Worm (Caenorhabditis elegans): ENCODE results near the gene cut-1.

Gene cut-1

DNA sequence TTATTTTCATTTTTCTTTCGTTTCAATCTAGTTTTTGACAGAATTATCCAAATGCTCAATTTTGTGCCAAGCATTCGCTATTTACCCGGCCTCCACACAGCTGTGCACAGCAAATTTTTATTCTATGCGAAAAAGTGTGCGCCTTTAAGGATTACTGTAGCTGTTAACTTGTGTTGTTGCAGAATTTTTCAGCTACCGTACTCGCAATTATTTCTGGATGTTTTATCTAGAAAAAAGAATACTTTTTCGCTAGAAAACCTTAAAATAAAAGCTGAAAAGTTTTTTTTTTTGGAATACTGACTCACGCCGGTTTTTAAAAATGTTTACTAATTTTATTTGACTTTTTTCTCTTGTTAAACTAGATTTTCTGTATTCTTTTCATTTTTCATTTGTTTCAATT lies 27.4 kb upstream of the cut-1 start:
- TF ChIP-seq T22C8.4 (GFP tag; IDR thresholded peaks at IDR 0.05) (no peak), flt-1 (GFP tag; IDR thresholded peaks at IDR 0.05) (no peak), med-1 (GFP tag; optimal IDR thresholded peaks at IDR 0.05; ENCODE audit: insufficient read depth) (no peak), tab-1 (GFP tag; IDR thresholded peaks at IDR 0.05) (no peak), cog-1 (tag; optimal IDR thresholded peaks at IDR 0.05) (no peak), klf-2 (GFP tag; conservative IDR thresholded peaks at IDR 0.05) (no peak), ref-1 (GFP tag; conservative IDR thresholded peaks at IDR 0.05) (no peak)

DNA sequence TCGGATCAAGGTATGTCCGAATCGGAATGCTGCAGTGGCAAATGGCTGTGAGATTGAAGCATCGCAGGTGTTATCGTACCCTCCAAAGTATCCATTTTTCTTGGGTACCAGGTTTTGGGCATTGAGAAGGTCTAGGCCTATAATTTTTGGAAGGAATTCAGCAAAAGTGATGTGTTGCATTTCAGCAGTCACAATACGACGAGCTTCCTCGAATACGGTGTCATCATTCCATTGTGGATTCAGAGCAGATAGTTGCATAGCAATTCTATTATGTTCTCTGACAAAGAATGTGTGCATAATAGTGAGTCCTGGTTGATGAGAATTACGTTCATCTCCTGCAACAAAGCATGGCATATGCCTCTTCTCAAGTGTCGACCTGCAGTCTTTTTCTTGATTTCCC lies 26.0 kb upstream of the cut-1 start:
- TF ChIP-seq tab-1 (GFP tag; IDR thresholded peaks at IDR 0.05) (no peak), T22C8.4 (GFP tag; IDR thresholded peaks at IDR 0.05) (no peak), klf-2 (GFP tag; conservative IDR thresholded peaks at IDR 0.05) (no peak), med-1 (GFP tag; optimal IDR thresholded peaks at IDR 0.05; ENCODE audit: insufficient read depth) (no peak), ztf-23 (GFP tag; IDR thresholded peaks at IDR 0.05) (no peak), ref-1 (GFP tag; conservative IDR thresholded peaks at IDR 0.05) (no peak), cog-1 (tag; optimal IDR thresholded peaks at IDR 0.05) (no peak), ztf-29 (GFP tag; IDR thresholded peaks at IDR 0.05) (no peak)

DNA sequence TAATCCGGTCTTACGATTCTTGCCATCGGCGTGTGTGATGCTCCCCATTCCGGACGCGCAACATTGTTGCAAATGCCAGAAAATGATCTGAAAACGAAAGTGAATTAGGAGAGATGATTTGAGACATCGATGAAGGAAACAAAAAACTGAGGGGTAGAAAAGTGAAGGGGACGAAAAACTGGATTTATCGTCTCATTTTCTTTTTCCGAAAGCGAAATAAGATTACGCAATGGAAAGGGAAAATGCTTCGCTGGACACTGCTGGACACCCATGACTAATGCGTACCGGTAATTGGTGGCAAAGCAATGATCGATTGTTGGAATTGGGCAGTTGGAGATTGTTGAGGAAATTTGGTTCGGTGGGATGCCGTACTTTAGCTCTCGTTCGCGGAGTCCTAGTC lies 22.4 kb upstream of the cut-1 start:
- TF ChIP-seq cog-1 (tag; optimal IDR thresholded peaks at IDR 0.05) (no peak), ztf-23 (GFP tag; IDR thresholded peaks at IDR 0.05) (no peak), ref-1 (GFP tag; conservative IDR thresholded peaks at IDR 0.05) (no peak), klf-2 (GFP tag; conservative IDR thresholded peaks at IDR 0.05) (no peak), med-1 (GFP tag; optimal IDR thresholded peaks at IDR 0.05; ENCODE audit: insufficient read depth) (no peak), tab-1 (GFP tag; IDR thresholded peaks at IDR 0.05) (no peak), ztf-29 (GFP tag; IDR thresholded peaks at IDR 0.05) (no peak), flt-1 (GFP tag; IDR thresholded peaks at IDR 0.05) (no peak), T22C8.4 (GFP tag; IDR thresholded peaks at IDR 0.05) (no peak)

DNA sequence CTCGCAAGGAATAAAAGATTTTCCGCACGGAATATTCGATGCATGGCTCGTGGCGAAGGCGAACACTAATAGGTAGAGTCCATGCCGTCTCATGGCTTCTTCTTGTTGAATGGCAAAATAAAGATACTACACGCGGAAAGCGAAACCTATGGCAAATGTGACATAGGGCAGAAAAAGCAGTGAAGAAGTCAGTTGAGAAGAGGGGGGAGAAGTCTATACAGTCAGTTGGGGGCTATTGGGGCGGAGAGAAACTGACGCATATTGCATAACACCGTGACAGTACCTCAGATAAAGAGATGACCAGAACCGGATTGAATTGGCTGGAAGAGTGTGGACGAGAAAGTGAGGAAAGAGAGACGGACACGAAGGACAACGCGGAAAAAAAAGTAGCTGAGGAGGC lies 21.5 kb upstream of the cut-1 start, which contains the start of gene T06D8.10:
T06D8.10 (minus strand) TSS at position 101 of the 400 bp plus-strand sequence.
- TF ChIP-seq ztf-23 (GFP tag; IDR thresholded peaks at IDR 0.05) (no peak), med-1 (GFP tag; optimal IDR thresholded peaks at IDR 0.05; ENCODE audit: insufficient read depth) (no peak), T22C8.4 (GFP tag; IDR thresholded peaks at IDR 0.05) (no peak), cog-1 (tag; optimal IDR thresholded peaks at IDR 0.05) (no peak)

DNA sequence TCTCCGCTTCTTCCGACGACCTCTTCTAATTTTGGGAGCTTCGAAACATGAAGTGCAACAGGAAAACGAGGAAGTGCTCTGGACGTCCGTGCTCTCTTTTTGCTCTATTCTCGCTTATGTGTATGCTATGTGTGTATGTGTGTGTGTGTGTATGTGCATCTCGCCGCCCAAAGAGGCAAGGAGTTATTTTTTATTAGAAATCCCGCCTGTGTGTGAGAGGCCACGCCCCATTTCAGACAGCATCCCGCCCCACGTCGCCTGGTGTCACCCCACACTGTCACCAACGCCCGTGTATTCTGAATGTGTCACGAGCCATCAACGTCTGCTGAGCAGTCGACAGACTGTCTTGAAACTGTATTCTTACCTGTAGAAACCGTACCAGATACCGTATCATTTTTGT lies 13.4 kb upstream of the cut-1 start, which contains the start of gene T05B9.2:
T05B9.2 (plus strand) TSS at position 301 of the 400 bp plus-strand sequence.
- TF ChIP-seq cog-1 (tag; optimal IDR thresholded peaks at IDR 0.05) (no peak), med-1 (GFP tag; optimal IDR thresholded peaks at IDR 0.05; ENCODE audit: insufficient read depth) (no peak), tab-1 (GFP tag; IDR thresholded peaks at IDR 0.05) (no peak), ref-1 (GFP tag; conservative IDR thresholded peaks at IDR 0.05) (no peak), flt-1 (GFP tag; IDR thresholded peaks at IDR 0.05) (no peak), ztf-23 (GFP tag; IDR thresholded peaks at IDR 0.05) (no peak), klf-2 (GFP tag; conservative IDR thresholded peaks at IDR 0.05) (no peak)

DNA sequence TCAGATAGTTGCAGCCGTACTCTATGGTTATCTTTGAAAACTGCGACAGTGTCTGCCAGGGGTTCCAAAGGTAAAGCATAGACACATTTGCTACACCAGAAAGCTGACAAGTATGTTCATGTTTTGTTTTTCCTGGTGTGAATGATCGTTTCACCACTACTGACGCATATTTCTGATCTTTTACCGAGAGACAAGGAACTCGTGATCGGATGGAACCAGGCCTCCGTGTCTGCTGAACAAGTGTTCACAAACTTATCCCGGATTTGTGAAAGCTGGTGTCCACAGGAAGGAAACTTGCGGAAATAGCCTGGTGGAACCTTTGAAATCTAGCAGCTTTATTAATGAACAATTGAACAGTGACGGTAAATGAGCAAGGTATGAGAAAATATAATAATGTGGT lies 9.2 kb upstream of the cut-1 start:
- no peak for TF ChIP-seq flt-1 (GFP tag; IDR thresholded peaks at IDR 0.05)
- no peak for TF ChIP-seq ztf-23 (GFP tag; IDR thresholded peaks at IDR 0.05)
- TF ChIP-seq T22C8.4 (GFP tag; IDR thresholded peaks at IDR 0.05): no peak
- TF ChIP-seq med-1 (GFP tag; optimal IDR thresholded peaks at IDR 0.05; ENCODE audit: insufficient read depth): no peak
- TF ChIP-seq ref-1 (GFP tag; conservative IDR thresholded peaks at IDR 0.05): no peak
- TF ChIP-seq ztf-29 (GFP tag; IDR thresholded peaks at IDR 0.05): no peak
- TF ChIP-seq tab-1 (GFP tag; IDR thresholded peaks at IDR 0.05): no peak
- no peak for TF ChIP-seq klf-2 (GFP tag; conservative IDR thresholded peaks at IDR 0.05)
- no peak for TF ChIP-seq cog-1 (tag; optimal IDR thresholded peaks at IDR 0.05)

DNA sequence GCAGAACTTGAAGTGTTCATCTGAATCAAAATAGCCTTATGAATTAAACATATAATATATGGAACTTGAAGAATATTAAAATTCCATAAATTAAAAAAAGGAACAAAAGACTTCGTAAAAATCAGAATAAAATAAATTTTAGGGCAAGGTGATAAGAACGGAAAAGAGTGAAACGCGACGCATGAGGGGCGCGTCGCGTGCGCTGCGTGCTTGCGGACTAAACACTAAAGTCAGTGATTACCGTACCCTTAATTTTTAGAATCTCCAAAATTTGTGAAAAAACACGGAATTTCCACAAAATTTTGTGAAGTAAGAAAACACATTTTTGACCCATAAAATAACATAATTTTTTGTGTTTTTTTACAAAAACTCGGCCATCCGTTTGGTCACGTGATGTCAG lies 7.7 kb upstream of the cut-1 start, which contains the start of gene T05B9.1:
T05B9.1 (minus strand) TSS at position 20 of the 400 bp plus-strand sequence.
- TF ChIP-seq klf-2 (GFP tag; conservative IDR thresholded peaks at IDR 0.05) (no peak), ref-1 (GFP tag; conservative IDR thresholded peaks at IDR 0.05) (no peak), tab-1 (GFP tag; IDR thresholded peaks at IDR 0.05) (no peak)

DNA sequence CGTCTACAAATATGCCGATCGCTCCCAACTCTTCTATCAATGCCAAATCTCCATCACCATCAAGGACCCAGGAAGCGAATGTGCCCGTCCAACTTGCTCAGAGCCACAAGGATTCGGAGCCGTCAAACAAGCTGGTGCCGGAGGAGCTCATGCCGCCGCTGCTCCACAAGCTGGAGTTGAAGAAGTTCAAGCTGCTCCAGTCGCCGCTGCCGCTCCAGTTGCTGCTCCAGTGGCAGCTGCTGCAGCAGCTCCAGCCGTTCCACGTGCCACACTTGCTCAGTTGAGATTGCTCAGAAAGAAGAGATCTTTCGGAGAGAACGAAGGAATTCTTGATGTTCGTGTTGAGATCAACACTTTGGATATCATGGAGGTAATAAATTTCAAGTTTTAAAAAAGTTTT lies 1.9 kb downstream of the cut-1 start:
- TF ChIP-seq klf-2 (GFP tag; conservative IDR thresholded peaks at IDR 0.05) (no peak), ref-1 (GFP tag; conservative IDR thresholded peaks at IDR 0.05) (no peak), flt-1 (GFP tag; IDR thresholded peaks at IDR 0.05) (no peak), tab-1 (GFP tag; IDR thresholded peaks at IDR 0.05) (no peak), ztf-23 (GFP tag; IDR thresholded peaks at IDR 0.05) (no peak), cog-1 (tag; optimal IDR thresholded peaks at IDR 0.05) (no peak), T22C8.4 (GFP tag; IDR thresholded peaks at IDR 0.05) (no peak)

DNA sequence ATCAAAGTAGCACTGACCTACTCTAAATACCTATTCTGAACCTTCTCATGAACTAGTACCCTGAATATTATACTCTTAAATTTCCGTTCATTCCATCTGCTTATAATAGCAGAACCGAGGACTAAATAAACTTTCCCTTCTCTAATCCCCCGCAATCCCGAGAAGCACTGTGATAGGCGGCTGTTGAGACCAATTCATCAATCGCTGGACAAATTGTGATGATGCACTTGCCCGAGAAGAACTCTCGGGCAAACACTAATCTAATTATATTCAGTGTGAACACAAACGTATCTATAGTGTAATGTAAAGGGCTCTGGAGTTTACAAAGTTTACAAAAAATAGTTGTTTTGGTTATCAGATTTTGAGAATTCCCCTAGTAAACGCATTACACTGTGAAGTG lies 6.0 kb downstream of the cut-1 start:
- TF ChIP-seq cog-1 (tag; optimal IDR thresholded peaks at IDR 0.05) (no peak), ztf-29 (GFP tag; IDR thresholded peaks at IDR 0.05) (no peak)

DNA sequence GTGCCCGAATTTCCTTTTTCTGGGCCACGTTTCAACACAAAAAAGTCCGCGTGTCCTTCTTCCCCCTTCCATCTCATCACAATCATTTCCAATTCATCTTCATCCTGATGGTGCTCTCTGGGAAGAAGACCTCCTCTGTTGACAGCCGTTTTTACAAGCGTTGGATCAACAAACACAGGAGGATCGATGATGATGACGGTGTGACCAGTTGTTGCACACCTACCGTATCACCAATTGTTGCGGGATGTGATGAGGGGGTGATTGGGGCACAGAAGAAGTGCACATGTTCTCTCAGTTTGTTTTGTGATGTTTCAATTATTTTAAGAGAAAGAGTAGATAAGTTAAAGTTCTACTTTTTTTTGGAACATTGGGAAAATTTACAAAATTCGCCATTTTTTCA lies 6.6 kb downstream of the cut-1 start:
- TF ChIP-seq ref-1 (GFP tag; conservative IDR thresholded peaks at IDR 0.05): no peak
- TF ChIP-seq ztf-23 (GFP tag; IDR thresholded peaks at IDR 0.05): no peak
- TF ChIP-seq flt-1 (GFP tag; IDR thresholded peaks at IDR 0.05): no peak
- no peak for TF ChIP-seq cog-1 (tag; optimal IDR thresholded peaks at IDR 0.05)
- no peak for TF ChIP-seq med-1 (GFP tag; optimal IDR thresholded peaks at IDR 0.05; ENCODE audit: insufficient read depth)
- TF ChIP-seq ztf-29 (GFP tag; IDR thresholded peaks at IDR 0.05): no peak
- no peak for TF ChIP-seq T22C8.4 (GFP tag; IDR thresholded peaks at IDR 0.05)
- no peak for TF ChIP-seq tab-1 (GFP tag; IDR thresholded peaks at IDR 0.05)
- TF ChIP-seq klf-2 (GFP tag; conservative IDR thresholded peaks at IDR 0.05): no peak

DNA sequence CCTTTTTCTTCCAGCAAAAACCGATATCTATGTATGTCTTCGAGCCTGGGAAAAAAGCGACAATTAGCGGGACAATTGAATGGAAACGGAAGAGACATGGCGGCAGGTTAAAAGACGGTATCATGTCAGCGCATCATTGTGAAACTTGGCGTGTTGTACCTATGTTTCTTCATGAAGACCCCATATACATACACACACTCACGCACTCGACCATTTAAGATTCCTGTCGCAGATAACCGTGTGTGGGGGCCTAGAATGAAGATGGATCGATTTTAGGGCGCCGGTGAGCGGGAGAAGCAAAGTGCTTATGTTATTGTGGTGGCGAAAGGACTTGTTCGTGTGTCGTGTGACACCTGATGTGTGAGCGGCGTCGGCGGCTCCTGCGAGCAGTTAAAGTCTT lies 8.0 kb downstream of the cut-1 start:
- TF ChIP-seq ztf-23 (GFP tag; IDR thresholded peaks at IDR 0.05): no peak
- no peak for TF ChIP-seq ztf-29 (GFP tag; IDR thresholded peaks at IDR 0.05)
- TF ChIP-seq cog-1 (tag; optimal IDR thresholded peaks at IDR 0.05): no peak
- no peak for TF ChIP-seq klf-2 (GFP tag; conservative IDR thresholded peaks at IDR 0.05)
- TF ChIP-seq med-1 (GFP tag; optimal IDR thresholded peaks at IDR 0.05; ENCODE audit: insufficient read depth): no peak

All from whole organism, midembryonic.